Fruit fly (Drosophila melanogaster): ENCODE data around the gene CG13305.

dm6 chr3L:8653572-8653971 lies 7.0 kb upstream of the CG13305 start:
- TF ChIP-seq esn (GFP tag; optimal IDR thresholded peaks at IDR 0.05) (no peak), dac (GFP tag; optimal IDR thresholded peaks at IDR 0.05) (no peak), fd59A (GFP tag; optimal IDR thresholded peaks at IDR 0.05) (no peak), acj6 (GFP tag; optimal IDR thresholded peaks at IDR 0.05) (no peak), CG8632 (GFP tag; optimal IDR thresholded peaks at IDR 0.05) (no peak), CG8319 (GFP tag; optimal IDR thresholded peaks at IDR 0.05) (no peak), Gug (GFP tag; IDR thresholded peaks at IDR 0.05) (no peak), Eip93F (GFP tag; optimal IDR thresholded peaks at IDR 0.05) (no peak), OdsH (GFP tag; optimal IDR thresholded peaks at IDR 0.05) (no peak), CG9139 (GFP tag; optimal IDR thresholded peaks at IDR 0.05) (no peak), CG4318 (GFP tag; optimal IDR thresholded peaks at IDR 0.05) (no peak), CG3032 (tag; optimal IDR thresholded peaks at IDR 0.05) (no peak), Hr4 (GFP tag; optimal IDR thresholded peaks at IDR 0.05) (no peak)

Measured in whole organism, prepupa.